Worm (Caenorhabditis elegans) whole organism, young adult: ENCODE results near the gene nhr-141.

Experiments used
- F22D6.2 ChIP-seq: sonication (generic microtip); optimal IDR thresholded peaks from 2 replicates; lab custom pipeline; 2016; ENCODE audit warnings: mild to moderate bottlenecking, missing genetic modification characterization, missing compliant biosample characterization
- F37B4.10 ChIP-seq: fragments of 200-800 bp; sonication (Bioruptor generic); IDR thresholded peaks from 2 replicates; pipeline ENCODE4 v1.3.6; 2022; ENCODE audit warnings: missing genetic modification characterization, missing compliant biosample characterization
- F39B2.1 ChIP-seq: fragments of 200-800 bp; sonication (Bioruptor generic); IDR thresholded peaks from 2 replicates; pipeline ENCODE4 v1.3.6; 2022; ENCODE audit warnings: missing genetic modification reagents, missing genetic modification characterization, missing compliant biosample characterization
- F49E8.2 ChIP-seq: sonication (generic microtip); optimal IDR thresholded peaks from 3 replicates; lab custom pipeline; 2017; ENCODE audit warnings: missing genetic modification characterization, mild to moderate bottlenecking, missing compliant biosample characterization, antibody characterized with exemption, moderate library complexity; ENCODE audit not compliant: insufficient read depth
- F55B11.4 ChIP-seq: sonication (generic microtip); optimal IDR thresholded peaks from 2 replicates; lab custom pipeline; 2016; ENCODE audit warnings: missing compliant biosample characterization, missing genetic modification characterization, borderline replicate concordance; ENCODE audit not compliant: insufficient read depth
- Y67H2A.10 ChIP-seq: fragments of 200-800 bp; sonication (Bioruptor generic); conservative IDR thresholded peaks from 2 replicates; pipeline ENCODE4 v1.3.6; 2022; ENCODE audit warnings: missing genetic modification reagents, missing genetic modification characterization, missing compliant biosample characterization
- Y95B8A.8 ChIP-seq: fragments of 200-800 bp; sonication (Bioruptor generic); IDR thresholded peaks from 2 replicates; pipeline ENCODE4 v1.3.6; 2022; ENCODE audit warnings: missing genetic modification reagents, missing genetic modification characterization, missing compliant biosample characterization
- attf-3 ChIP-seq: fragments of 200-800 bp; sonication (Bioruptor generic); conservative IDR thresholded peaks from 2 replicates; pipeline ENCODE4 v1.3.6; 2022; ENCODE audit warnings: missing genetic modification reagents, missing genetic modification characterization, missing compliant biosample characterization
- attf-5 ChIP-seq: fragments of 200-800 bp; sonication (Bioruptor generic); optimal IDR thresholded peaks from 2 replicates; lab custom pipeline; 2018; ENCODE audit warnings: mild to moderate bottlenecking, missing genetic modification characterization, missing compliant biosample characterization
- bed-1 ChIP-seq: fragments of 200-800 bp; sonication (Bioruptor generic); IDR thresholded peaks from 2 replicates; pipeline ENCODE4 v1.3.6; 2022; ENCODE audit warnings: missing genetic modification reagents, missing genetic modification characterization, missing compliant biosample characterization
- bed-2 ChIP-seq: fragments of 200-800 bp; sonication (Bioruptor generic); IDR thresholded peaks from 2 replicates; pipeline ENCODE4 v1.3.6; 2022; ENCODE audit warnings: missing genetic modification reagents, missing genetic modification characterization, missing compliant biosample characterization
- cebp-1 ChIP-seq, 2 experiments: fragments of 200-800 bp in 1 of 2; sonication (Bioruptor generic) in 1 of 2; sonication (generic microtip) in 1 of 2; IDR thresholded peaks in 1 of 2; optimal IDR thresholded peaks in 1 of 2; 2 replicates each; pipeline versions ENCODE4 v1.3.6 to Lab custom; 2017 to 2022; ENCODE audit warnings: missing compliant biosample characterization in 2 of 2, missing genetic modification characterization in 2 of 2, mild to moderate bottlenecking in 1 of 2, missing genetic modification reagents in 1 of 2, moderate library complexity in 1 of 2
- ceh-79 ChIP-seq: sonication (generic microtip); optimal IDR thresholded peaks from 2 replicates; lab custom pipeline; 2017; ENCODE audit warnings: mild to moderate bottlenecking, missing genetic modification characterization, missing compliant biosample characterization
- die-1 ChIP-seq: sonication (generic microtip); optimal IDR thresholded peaks from 2 replicates; lab custom pipeline; 2016; ENCODE audit warnings: missing genotype, mild to moderate bottlenecking, missing genetic modification characterization, missing compliant biosample characterization
- dpff-1 ChIP-seq: sonication (generic microtip); optimal IDR thresholded peaks from 2 replicates; lab custom pipeline; 2017; ENCODE audit warnings: mild to moderate bottlenecking, missing genetic modification characterization, missing compliant biosample characterization
- efl-1 ChIP-seq: fragments of 150-350 bp; optimal IDR thresholded peaks from 2 replicates; lab custom pipeline; 2014; ENCODE audit warnings: missing biosample characterization, missing genetic modification reagents, missing genetic modification characterization
- egl-18 ChIP-seq: fragments of 200-800 bp; sonication (Bioruptor generic); IDR thresholded peaks from 2 replicates; pipeline ENCODE4 v1.3.6; 2022; ENCODE audit warnings: missing genetic modification reagents, missing genetic modification characterization, missing compliant biosample characterization
- egrh-3 ChIP-seq: fragments of 200-800 bp; sonication (Bioruptor generic); IDR thresholded peaks from 2 replicates; pipeline ENCODE4 v1.3.6; 2022; ENCODE audit warnings: missing genetic modification reagents, missing genetic modification characterization, missing compliant biosample characterization
- ekl-4 ChIP-seq: fragments of 200-800 bp; sonication (Bioruptor generic); IDR thresholded peaks from 2 replicates; pipeline ENCODE4 v1.3.6; 2022; ENCODE audit warnings: missing genetic modification reagents, missing genetic modification characterization, missing compliant biosample characterization
- ets-4 ChIP-seq: fragments of 200-800 bp; sonication (Bioruptor generic); optimal IDR thresholded peaks from 2 replicates; lab custom pipeline; 2018; ENCODE audit warnings: mild to moderate bottlenecking, missing genetic modification characterization, missing compliant biosample characterization
- hrde-1 ChIP-seq: sonication (generic microtip); optimal IDR thresholded peaks from 2 replicates; lab custom pipeline; 2016; ENCODE audit warnings: missing genetic modification characterization, mild to moderate bottlenecking, missing compliant biosample characterization, moderate library complexity, missing genotype, missing genetic modification reagents, borderline replicate concordance
- let-607 ChIP-seq, 2 experiments: fragments of 200-800 bp in 1 of 2; sonication (Bioruptor generic) in 1 of 2; sonication (generic microtip) in 1 of 2; optimal IDR thresholded peaks; 2 replicates each; lab custom pipeline; 2016 to 2018; ENCODE audit warnings: mild to moderate bottlenecking in 2 of 2, missing compliant biosample characterization in 2 of 2, missing genetic modification characterization in 2 of 2, moderate library complexity in 2 of 2, missing genotype in 1 of 2
- lsl-1 ChIP-seq: fragments of 200-800 bp; sonication (Bioruptor generic); optimal IDR thresholded peaks from 2 replicates; lab custom pipeline; 2018; ENCODE audit warnings: mild to moderate bottlenecking, missing genetic modification characterization, moderate library complexity, missing compliant biosample characterization
- madf-10 ChIP-seq: sonication (generic microtip); optimal IDR thresholded peaks from 2 replicates; lab custom pipeline; 2016; ENCODE audit warnings: mild to moderate bottlenecking, missing genetic modification characterization, missing compliant biosample characterization
- madf-6 ChIP-seq: fragments of 200-800 bp; sonication (Bioruptor generic); IDR thresholded peaks from 2 replicates; pipeline ENCODE4 v1.3.6; 2022; ENCODE audit warnings: missing genetic modification reagents, missing genetic modification characterization, missing compliant biosample characterization
- mes-4 ChIP-seq: sonication (generic microtip); optimal IDR thresholded peaks from 2 replicates; lab custom pipeline; 2016; ENCODE audit warnings: missing genotype, missing genetic modification characterization, missing compliant biosample characterization
- nfya-2 ChIP-seq: fragments of 200-800 bp; sonication (Bioruptor generic); IDR thresholded peaks from 2 replicates; pipeline ENCODE4 v1.3.6; 2022; ENCODE audit warnings: missing genetic modification reagents, missing genetic modification characterization, missing compliant biosample characterization
- nhr-80 ChIP-seq: sonication (generic microtip); optimal IDR thresholded peaks from 2 replicates; lab custom pipeline; 2016; ENCODE audit warnings: missing genetic modification characterization, missing compliant biosample characterization
- pbrm-1 ChIP-seq: fragments of 200-800 bp; sonication (Bioruptor generic); IDR thresholded peaks from 2 replicates; pipeline ENCODE4 v1.3.6; 2022; ENCODE audit warnings: missing genetic modification reagents, missing genetic modification characterization, missing compliant biosample characterization
- sea-2 ChIP-seq: fragments of 200-800 bp; sonication (Bioruptor generic); IDR thresholded peaks from 2 replicates; pipeline ENCODE4 v1.3.6; 2022; ENCODE audit warnings: missing genetic modification characterization, missing compliant biosample characterization
- snpc-1.3 ChIP-seq: sonication (generic microtip); optimal IDR thresholded peaks from 2 replicates; lab custom pipeline; 2017; ENCODE audit warnings: missing genetic modification characterization, mild to moderate bottlenecking, missing compliant biosample characterization, antibody characterized with exemption, moderate library complexity, missing genotype, missing genetic modification reagents; ENCODE audit not compliant: insufficient read depth
- tbp1 ChIP-seq: fragments of 200-800 bp; sonication (Bioruptor generic); optimal IDR thresholded peaks from 2 replicates; lab custom pipeline; 2018; ENCODE audit warnings: mild to moderate bottlenecking, missing genetic modification characterization, missing compliant biosample characterization
- zfh-2 ChIP-seq: fragments of 200-800 bp; sonication (Bioruptor generic); conservative IDR thresholded peaks from 2 replicates; pipeline ENCODE4 v1.3.6; 2022; ENCODE audit warnings: missing genetic modification reagents, missing genetic modification characterization, missing compliant biosample characterization
- ztf-25 ChIP-seq: fragments of 200-800 bp; sonication (Bioruptor generic); IDR thresholded peaks from 2 replicates; pipeline ENCODE4 v1.3.6; 2022; ENCODE audit warnings: missing genetic modification reagents, missing genetic modification characterization, missing compliant biosample characterization
- ztf-28 ChIP-seq: fragments of 200-800 bp; sonication (Bioruptor generic); IDR thresholded peaks from 2 replicates; pipeline ENCODE4 v1.3.6; 2022; ENCODE audit warnings: missing genetic modification reagents, missing genetic modification characterization, missing compliant biosample characterization
- ztf-6 ChIP-seq: fragments of 200-800 bp; sonication (Bioruptor generic); IDR thresholded peaks from 2 replicates; pipeline ENCODE4 v1.3.6; 2022; ENCODE audit warnings: missing genetic modification reagents, missing genetic modification characterization, missing compliant biosample characterization

nhr-141 gene

ce11 chrV:7439807-7440206, 4.7 kb upstream of the nhr-141 start, which contains the start of gene try-13:
try-13 (plus strand) TSS chrV:7440107.
- TF ChIP-seq mes-4 (tag; lab: Kevin White, UChicago) (no peak), attf-5 (GFP tag; lab: Kevin White, UChicago) (no peak), egrh-3 (no peak)

ce11 chrV:7443480-7443879, 981 bp upstream of the nhr-141 start:
- TF ChIP-seq ztf-25 (GFP tag; lab: Robert Waterston, UW): 0 out of 2 replicates have a peak, but pooled peaks have one; percentile 75
- peak; percentile 21; the same call in 1 of the 2 replicates for TF ChIP-seq ekl-4
- TF ChIP-seq bed-2 (GFP tag; lab: Robert Waterston, UW): peak; percentile 9; the same call in 1 of the 2 replicates
- 0 out of 2 replicates have a peak, but pooled peaks have one; percentile 33 for TF ChIP-seq sea-2 (GFP tag; lab: Robert Waterston, UW)
- peak; percentile 62 for TF ChIP-seq attf-3 (GFP tag; lab: Robert Waterston, UW)
- TF ChIP-seq F39B2.1 (GFP tag; lab: Robert Waterston, UW): 0 out of 2 replicates have a peak, but pooled peaks have one; percentile 51
- 0 out of 2 replicates have a peak, but pooled peaks have one; percentile 34 for TF ChIP-seq pbrm-1 (GFP tag; lab: Robert Waterston, UW)
- 0 out of 2 replicates have a peak, but pooled peaks have one; percentile 43 for TF ChIP-seq ztf-28
- 0 out of 2 replicates have a peak, but pooled peaks have one; percentile 35 for TF ChIP-seq ztf-6 (GFP tag; lab: Robert Waterston, UW)
- TF ChIP-seq egrh-3: peak; percentile 88
- TF ChIP-seq bed-1 (GFP tag; lab: Robert Waterston, UW): 0 out of 2 replicates have a peak, but pooled peaks have one; percentile 20
- peak; percentile 94; the same call in 1 of the 2 replicates for TF ChIP-seq F37B4.10
- TF ChIP-seq egl-18 (GFP tag; lab: Robert Waterston, UW): 0 out of 2 replicates have a peak, but pooled peaks have one; percentile 53
- peak; percentile 19; the same call in 1 of the 2 replicates for TF ChIP-seq Y67H2A.10 (GFP tag; lab: Robert Waterston, UW)
- TF ChIP-seq, all 124 proteins: peak for 14; not testable (repeated sequence) for 110

ce11 chrV:7446965-7447364, 2.5 kb downstream of the nhr-141 start, which contains the start of gene F25E5.5:
F25E5.5 (plus strand) TSS chrV:7447265.
- no peak for TF ChIP-seq Y95B8A.8 (GFP tag; lab: Robert Waterston, UW)
- no peak for TF ChIP-seq cebp-1 (GFP tag; IDR thresholded peaks at IDR 0.05; lab: Robert Waterston, UW)
- peak; percentile 4 for TF ChIP-seq cebp-1 (tag; optimal IDR thresholded peaks at IDR 0.05; lab: Kevin White, UChicago)
- TF ChIP-seq, all 124 proteins: peak for 1

- TF ChIP-seq lsl-1 (GFP tag; lab: Kevin White, UChicago) (no peak), efl-1 (GFP tag; lab: Kevin White, UChicago) (no peak), F22D6.2 (no peak), snpc-1.3 (tag; lab: Kevin White, UChicago) (no peak), tbp1 (no peak), F55B11.4 (tag; lab: Kevin White, UChicago) (no peak), hrde-1 (no peak), madf-6 (GFP tag; lab: Robert Waterston, UW) (no peak), nhr-80 (tag; lab: Kevin White, UChicago) (no peak), zfh-2 (GFP tag; lab: Robert Waterston, UW) (no peak), dpff-1 (tag; lab: Kevin White, UChicago) (no peak), ztf-25 (GFP tag; lab: Robert Waterston, UW) (no peak), madf-10 (tag; lab: Kevin White, UChicago) (no peak), ets-4 (no peak), ceh-79 (tag; lab: Kevin White, UChicago) (no peak), F37B4.10 (no peak), die-1 (tag; lab: Kevin White, UChicago) (no peak), nfya-2 (no peak), let-607 (tag; optimal IDR thresholded peaks at IDR 0.05; lab: Kevin White, UChicago) (no peak), F49E8.2 (tag; lab: Kevin White, UChicago) (no peak)
Measured at ce11 chrV:7449303-7449827, 4.9 kb downstream of the nhr-141 start, which contains the start of gene try-12. try-12 (plus strand) TSS chrV:7449353.
